Worm (Caenorhabditis elegans): ENCODE measurements around the gene cogc-8.

cogc-8 gene

DNA sequence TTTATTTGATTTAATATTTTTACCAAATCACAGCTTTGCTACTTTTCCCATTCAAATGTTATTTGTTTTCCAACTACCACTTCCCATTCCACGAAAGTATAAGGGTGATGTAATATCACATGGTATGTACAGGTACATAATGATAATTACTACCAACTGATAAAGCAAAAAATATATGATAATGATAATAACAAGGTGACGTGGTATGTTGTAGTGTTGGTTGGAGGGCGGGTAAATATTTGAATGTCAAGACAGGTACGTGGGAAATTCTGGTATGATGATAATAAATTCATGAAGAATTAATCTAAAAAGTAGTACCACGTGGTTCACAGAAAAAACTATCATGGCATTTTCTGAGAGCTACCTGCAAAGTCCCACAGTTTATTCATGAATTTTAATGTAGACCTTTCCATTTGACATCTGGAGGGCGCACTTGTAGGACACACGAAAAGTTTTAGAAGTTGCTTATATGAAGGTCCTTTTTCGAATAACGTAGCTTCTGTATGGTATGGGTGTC is 51.7 kb downstream of the cogc-8 start (continued):
- no peak for TF ChIP-seq mxl-2 (GFP tag; conservative IDR thresholded peaks at IDR 0.05)
- TF ChIP-seq daf-12 (tag; optimal IDR thresholded peaks at IDR 0.05) = no peak
- no peak for TF ChIP-seq sdz-12 (GFP tag; optimal IDR thresholded peaks at IDR 0.05)
- TF ChIP-seq saeg-2 (GFP tag; IDR thresholded peaks at IDR 0.05) = no peak
- TF ChIP-seq F10B5.3 (tag; optimal IDR thresholded peaks at IDR 0.05) = no peak
- TF ChIP-seq zfp-2 (tag; optimal IDR thresholded peaks at IDR 0.05) = no peak
- no peak for TF ChIP-seq nhr-25 (tag; optimal IDR thresholded peaks at IDR 0.05; ENCODE audit: borderline replicate concordance, insufficient read depth)
- TF ChIP-seq cey-2 (tag; optimal IDR thresholded peaks at IDR 0.05; ENCODE audit: borderline replicate concordance, insufficient read depth) = no peak
- no peak for TF ChIP-seq ceh-20 (GFP tag; IDR thresholded peaks at IDR 0.05)
- TF ChIP-seq nhr-111 (GFP tag; optimal IDR thresholded peaks at IDR 0.05) = no peak
- TF ChIP-seq mdt-29 (GFP tag; IDR thresholded peaks at IDR 0.05) = no peak
- no peak for TF ChIP-seq ztf-11 (tag; optimal IDR thresholded peaks at IDR 0.05)
- 0 out of 2 replicates have a peak, but pooled peaks have one; percentile 37 for TF ChIP-seq nhr-42 (GFP tag; IDR thresholded peaks at IDR 0.05)
- TF ChIP-seq spr-3 (GFP tag; optimal IDR thresholded peaks at IDR 0.05) = no peak
- no peak for TF ChIP-seq lir-3 (tag; optimal IDR thresholded peaks at IDR 0.05)
- peak; percentile 36 for TF ChIP-seq jun-1 (tag; optimal IDR thresholded peaks at IDR 0.05)
- no peak for TF ChIP-seq fkh-10 (GFP tag; optimal IDR thresholded peaks at IDR 0.05)
- peak; percentile 57 for TF ChIP-seq spr-1 (tag; optimal IDR thresholded peaks at IDR 0.05)
- TF ChIP-seq ceh-32 (tag; optimal IDR thresholded peaks at IDR 0.05; ENCODE audit: poor library complexity) = no peak
- no peak for TF ChIP-seq lim-7 (GFP tag; IDR thresholded peaks at IDR 0.05)
- TF ChIP-seq ZK337.2 (GFP tag; IDR thresholded peaks at IDR 0.05) = no peak
- TF ChIP-seq attf-4 (tag; optimal IDR thresholded peaks at IDR 0.05) = no peak
- peak; percentile 83 for TF ChIP-seq fos-1 (tag; optimal IDR thresholded peaks at IDR 0.05)
- TF ChIP-seq daf-8 (GFP tag; IDR thresholded peaks at IDR 0.05) = no peak
- no peak for TF ChIP-seq ceh-28 (tag; optimal IDR thresholded peaks at IDR 0.05)
- no peak for TF ChIP-seq ceh-82 (tag; optimal IDR thresholded peaks at IDR 0.05)
- no peak; the same call in 1 of the 2 replicates for TF ChIP-seq pha-4 (GFP tag; IDR thresholded peaks at IDR 0.05)
- no peak for TF ChIP-seq pha-4 (tag; optimal IDR thresholded peaks at IDR 0.05)
- no peak for TF ChIP-seq arid-1 (GFP tag; conservative IDR thresholded peaks at IDR 0.05)
- TF ChIP-seq F44E2.7 (GFP tag; IDR thresholded peaks at IDR 0.05) = no peak
- TF ChIP-seq unc-130 (GFP tag; optimal IDR thresholded peaks at IDR 0.05) = no peak
- peak; percentile 34 for TF ChIP-seq nhr-6 (tag; optimal IDR thresholded peaks at IDR 0.05)
- TF ChIP-seq dmd-6 (GFP tag; IDR thresholded peaks at IDR 0.05) = peak; percentile 74
- TF ChIP-seq tag-97 (GFP tag; IDR thresholded peaks at IDR 0.05) = no peak
- peak; percentile 83 for TF ChIP-seq nhr-102 (tag; optimal IDR thresholded peaks at IDR 0.05)
- TF ChIP-seq Y75B8A.6 (GFP tag; IDR thresholded peaks at IDR 0.05) = no peak
- no peak for TF ChIP-seq snpc-4 (tag; optimal IDR thresholded peaks at IDR 0.05)
- peak; percentile 56 for TF ChIP-seq aha-1 (tag)
- TF ChIP-seq lin-29 (GFP tag; IDR thresholded peaks at IDR 0.05) = no peak
- peak in 1 of 2 experiments; percentile 28 for TF ChIP-seq hif-1 (tag; optimal IDR thresholded peaks at IDR 0.05)
- TF ChIP-seq nhr-28 (tag; optimal IDR thresholded peaks at IDR 0.05) = peak; percentile 96
- TF ChIP-seq madf-9 (GFP tag; conservative IDR thresholded peaks at IDR 0.05) = no peak
- no peak for TF ChIP-seq ces-1 (GFP tag; optimal IDR thresholded peaks at IDR 0.05)
- TF ChIP-seq T26A8.4 (GFP tag; IDR thresholded peaks at IDR 0.05) = no peak; the same call in 1 of the 2 replicates
- no peak for TF ChIP-seq R02D3.7 (tag; optimal IDR thresholded peaks at IDR 0.05)
- no peak for TF ChIP-seq nhr-76 (tag; optimal IDR thresholded peaks at IDR 0.05)
- TF ChIP-seq lsy-2 (tag; optimal IDR thresholded peaks at IDR 0.05) = peak in 1 of 2 experiments; percentile 13
- no peak for TF ChIP-seq nhr-237 (tag; optimal IDR thresholded peaks at IDR 0.05)
- no peak for TF ChIP-seq ZK546.5 (tag; optimal IDR thresholded peaks at IDR 0.05)
- TF ChIP-seq dmd-9 (GFP tag; IDR thresholded peaks at IDR 0.05) = no peak
- TF ChIP-seq zfp-3 (GFP tag; conservative IDR thresholded peaks at IDR 0.05) = peak; percentile 65; the same call in 1 of the 2 replicates
- no peak for TF ChIP-seq nhr-10 (tag; optimal IDR thresholded peaks at IDR 0.05)

All from whole organism, L4 larva.